Worm (Caenorhabditis elegans) whole organism, L3 larva: ENCODE data around the gene acly-2.

Experiments
- R02D3.7 ChIP-seq: fragments of 150-350 bp; optimal IDR thresholded peaks from 2 replicates; lab custom pipeline; 2014; ENCODE audit warnings: missing biosample characterization, missing genetic modification characterization
- aly-2 ChIP-seq: fragments of 150-350 bp; optimal IDR thresholded peaks from 2 replicates; lab custom pipeline; 2014; ENCODE audit warnings: missing biosample characterization, missing genetic modification characterization
- ama-1 ChIP-seq: fragments of 150-350 bp; optimal IDR thresholded peaks from 2 replicates; lab custom pipeline; 2018
- ceh-9 ChIP-seq: sonication (generic microtip); optimal IDR thresholded peaks from 2 replicates; lab custom pipeline; 2018; ENCODE audit warnings: missing biosample characterization, missing genetic modification characterization
- egl-5 ChIP-seq: fragments of 150-350 bp; optimal IDR thresholded peaks from 2 replicates; lab custom pipeline; 2017; ENCODE audit warnings: missing biosample characterization, missing genetic modification reagents, missing genetic modification characterization, inconsistent platforms
- elt-2 ChIP-seq: sonication (generic microtip); optimal IDR thresholded peaks from 2 replicates; lab custom pipeline; 2016; ENCODE audit warnings: missing genetic modification reagents, mild to moderate bottlenecking, missing genetic modification characterization, missing compliant biosample characterization
- fkh-10 ChIP-seq: sonication (generic microtip); optimal IDR thresholded peaks from 2 replicates; lab custom pipeline; 2017; ENCODE audit warnings: missing biosample characterization, missing genetic modification reagents, missing genetic modification characterization
- fkh-2 ChIP-seq: fragments of 150-350 bp; optimal IDR thresholded peaks from 2 replicates; lab custom pipeline; 2014; ENCODE audit warnings: missing biosample characterization, missing genetic modification reagents, missing genetic modification characterization
- hmg-11 ChIP-seq: sonication (generic microtip); optimal IDR thresholded peaks from 2 replicates; lab custom pipeline; 2016; ENCODE audit warnings: missing genetic modification characterization, missing compliant biosample characterization
- jun-1 ChIP-seq: fragments of 150-350 bp; optimal IDR thresholded peaks from 2 replicates; lab custom pipeline; 2014; ENCODE audit warnings: missing biosample characterization, missing genetic modification reagents, missing genetic modification characterization
- lin-15B ChIP-seq: fragments of 150-350 bp; optimal IDR thresholded peaks from 2 replicates; lab custom pipeline; 2014; ENCODE audit warnings: missing biosample characterization, missing genetic modification characterization
- lin-39 ChIP-seq: fragments of 150-350 bp; optimal IDR thresholded peaks from 2 replicates; lab custom pipeline; 2018; ENCODE audit warnings: missing biosample characterization, missing genetic modification reagents, missing genetic modification characterization
- mdl-1 ChIP-seq: fragments of 150-350 bp; optimal IDR thresholded peaks from 2 replicates; lab custom pipeline; 2014; ENCODE audit warnings: missing biosample characterization, missing genetic modification characterization
- nhr-11 ChIP-seq: fragments of 150-350 bp; optimal IDR thresholded peaks from 2 replicates; lab custom pipeline; 2014; ENCODE audit warnings: missing biosample characterization, missing genetic modification characterization
- nhr-23 ChIP-seq: fragments of 150-350 bp; optimal IDR thresholded peaks from 2 replicates; lab custom pipeline; 2014; ENCODE audit warnings: missing biosample characterization, missing genetic modification reagents, missing genetic modification characterization
- nhr-237 ChIP-seq: fragments of 150-350 bp; optimal IDR thresholded peaks from 2 replicates; lab custom pipeline; 2014; ENCODE audit warnings: missing biosample characterization, missing genetic modification characterization
- nhr-25 ChIP-seq: sonication (generic microtip); optimal IDR thresholded peaks from 2 replicates; lab custom pipeline; 2017; ENCODE audit warnings: missing biosample characterization, missing genetic modification characterization
- nhr-76 ChIP-seq: fragments of 150-350 bp; sonication (generic microtip); optimal IDR thresholded peaks from 5 replicates; lab custom pipeline; 2014; ENCODE audit warnings: missing biosample characterization, missing genetic modification characterization
- pha-4 ChIP-seq: fragments of 150-350 bp; optimal IDR thresholded peaks from 2 replicates; lab custom pipeline; 2014; ENCODE audit warnings: missing biosample characterization, missing genetic modification reagents, missing genetic modification characterization
- pqm-1 ChIP-seq: fragments of 150-350 bp; optimal IDR thresholded peaks from 2 replicates; lab custom pipeline; 2017; ENCODE audit warnings: missing biosample characterization, missing genetic modification characterization, inconsistent platforms
- sea-2 ChIP-seq: fragments of 150-350 bp; sonication (generic microtip); optimal IDR thresholded peaks from 4 replicates; lab custom pipeline; 2014; ENCODE audit warnings: missing biosample characterization, missing genetic modification reagents, missing genetic modification characterization
- skn-1 ChIP-seq: fragments of 150-350 bp; optimal IDR thresholded peaks from 2 replicates; lab custom pipeline; 2014; ENCODE audit warnings: missing biosample characterization, missing genetic modification characterization
- snpc-4 ChIP-seq: fragments of 150-350 bp; optimal IDR thresholded peaks from 2 replicates; lab custom pipeline; 2014; ENCODE audit warnings: missing biosample characterization, missing genetic modification characterization
- unc-62 ChIP-seq: fragments of 150-350 bp; sonication (generic microtip); optimal IDR thresholded peaks from 4 replicates; lab custom pipeline; 2014; ENCODE audit warnings: missing biosample characterization, missing genetic modification reagents, missing genetic modification characterization
- ztf-4 ChIP-seq: fragments of 150-350 bp; optimal IDR thresholded peaks from 2 replicates; lab custom pipeline; 2014; ENCODE audit warnings: missing biosample characterization, missing genetic modification characterization

Gene acly-2

ce11 chrV:13157073-13157472, 40.8 kb downstream of the acly-2 start:
- TF ChIP-seq lin-15B (tag; lab: Kevin White, UChicago) (no peak), nhr-23 (no peak), unc-62 (GFP tag; lab: Kevin White, UChicago) (no peak), fkh-2 (no peak), nhr-237 (tag; lab: Kevin White, UChicago) (no peak), pha-4 (tag; lab: Kevin White, UChicago) (no peak), nhr-76 (tag; lab: Kevin White, UChicago) (no peak), nhr-25 (tag; lab: Kevin White, UChicago) (no peak), ztf-4 (tag; lab: Kevin White, UChicago) (no peak), nhr-11 (tag; lab: Kevin White, UChicago) (no peak), hmg-11 (no peak), R02D3.7 (no peak), ama-1 (lab: Kevin White, UChicago) (no peak)
- TF ChIP-seq, all 47 proteins: peak for 0

- TF ChIP-seq ceh-9 (tag; lab: Kevin White, UChicago) (no peak), nhr-11 (tag; lab: Kevin White, UChicago) (no peak), lin-39 (tag; lab: Kevin White, UChicago) (peak; percentile 11), mdl-1 (tag; lab: Kevin White, UChicago) (no peak), sea-2 (GFP tag; lab: Kevin White, UChicago) (no peak), jun-1 (no peak), egl-5 (tag; lab: Kevin White, UChicago) (no peak)
These were observed 44.8 kb downstream of the acly-2 start for ce11 chrV:13161052-13161451.

- peak; percentile 81 for TF ChIP-seq snpc-4
- no peak for TF ChIP-seq ama-1 (lab: Kevin White, UChicago)
These were observed 46.6 kb downstream of the acly-2 start for ce11 chrV:13162885-13163284.

ce11 chrV:13163841-13164240, 47.6 kb downstream of the acly-2 start:
- peak; percentile 62 for TF ChIP-seq pha-4 (tag; lab: Kevin White, UChicago)
- peak; percentile 80 for TF ChIP-seq elt-2 (tag; lab: Kevin White, UChicago)
- TF ChIP-seq ztf-4 (tag; lab: Kevin White, UChicago) = no peak
- peak; percentile 51 for TF ChIP-seq pqm-1 (tag; lab: Kevin White, UChicago)
- TF ChIP-seq aly-2 (tag; lab: Kevin White, UChicago) = no peak
- TF ChIP-seq skn-1 (tag; lab: Kevin White, UChicago) = no peak
- no peak for TF ChIP-seq lin-39 (tag; lab: Kevin White, UChicago)
- peak; percentile 14 for TF ChIP-seq snpc-4
- TF ChIP-seq nhr-11 (tag; lab: Kevin White, UChicago) = no peak

ce11 chrV:13165244-13165643, 49.0 kb downstream of the acly-2 start:
- TF ChIP-seq unc-62 (GFP tag; lab: Kevin White, UChicago) (no peak), fkh-10 (peak; percentile 40), nhr-237 (tag; lab: Kevin White, UChicago) (no peak)

- TF ChIP-seq lin-15B (tag; lab: Kevin White, UChicago) (no peak), pqm-1 (tag; lab: Kevin White, UChicago) (no peak), hmg-11 (peak; percentile 4)
These were observed 50.3 kb downstream of the acly-2 start for ce11 chrV:13166582-13166981.
